Worm (Caenorhabditis elegans): ENCODE data around the gene T01C1.4.

- TF ChIP-seq dao-5 (tag; optimal IDR thresholded peaks at IDR 0.05) (no peak), him-1 (tag; optimal IDR thresholded peaks at IDR 0.05) (no peak), W03F9.2 (tag; optimal IDR thresholded peaks at IDR 0.05) (no peak)
Measured at ce11 chrX:10691643-10692042, 25.3 kb downstream of the T01C1.4 start, which contains the start of gene yap-1.
